Fruit fly (Drosophila melanogaster): ENCODE results near the gene CG15042.

CG15042 gene

dm6 chrX:18546785-18547184 lies 18.7 kb upstream of the CG15042 start (continued):
- TF ChIP-seq prd (optimal IDR thresholded peaks at IDR 0.05) (no peak), prd (GFP tag; IDR thresholded peaks at IDR 0.05) (peak; percentile 86), Nf-YA (GFP tag; IDR thresholded peaks at IDR 0.05) (peak; percentile 79), CG4730 (GFP tag; IDR thresholded peaks at IDR 0.05) (peak; percentile 85), dpn (GFP tag; optimal IDR thresholded peaks at IDR 0.05) (peak; percentile 83 to 84), CG17829 (tag; optimal IDR thresholded peaks at IDR 0.05) (peak; percentile 64), CG34422 (GFP tag; IDR thresholded peaks at IDR 0.05) (peak; percentile 79), psq (GFP tag; optimal IDR thresholded peaks at IDR 0.05) (no peak), CG12299 (tag; optimal IDR thresholded peaks at IDR 0.05) (peak; percentile 65), CG7745 (tag; optimal IDR thresholded peaks at IDR 0.05) (no peak), CG12769 (tag; optimal IDR thresholded peaks at IDR 0.05) (peak; percentile 87), br (optimal IDR thresholded peaks at IDR 0.05) (no peak), Hr51 (GFP tag; optimal IDR thresholded peaks at IDR 0.05) (peak; percentile 46 to 88), CG2116 (GFP tag; optimal IDR thresholded peaks at IDR 0.05) (no peak), Eip74EF (GFP tag; optimal IDR thresholded peaks at IDR 0.05) (peak in 1 of 2 experiments; percentile 54), insv (GFP tag; optimal IDR thresholded peaks at IDR 0.05) (no peak), CG6683 (GFP tag; optimal IDR thresholded peaks at IDR 0.05) (no peak), CG14050 (GFP tag; IDR thresholded peaks at IDR 0.05) (peak; percentile 70), ci (GFP tag; IDR thresholded peaks at IDR 0.05) (peak; percentile 84), MESR4 (GFP tag; optimal IDR thresholded peaks at IDR 0.05) (no peak), dimm (GFP tag; IDR thresholded peaks at IDR 0.05) (no peak), wek (GFP tag; optimal IDR thresholded peaks at IDR 0.05) (peak; percentile 41), vvl (GFP tag; IDR thresholded peaks at IDR 0.05) (peak; percentile 85), h (optimal IDR thresholded peaks at IDR 0.05) (no peak), CG10431 (GFP tag; optimal IDR thresholded peaks at IDR 0.05) (no peak), Meics (GFP tag; optimal IDR thresholded peaks at IDR 0.05) (peak; percentile 78), oc (tag; optimal IDR thresholded peaks at IDR 0.05) (peak; percentile 72), CG12744 (GFP tag; optimal IDR thresholded peaks at IDR 0.05) (peak; percentile 58), Sry-β (GFP tag; optimal IDR thresholded peaks at IDR 0.05) (no peak), HLH54F (GFP tag; optimal IDR thresholded peaks at IDR 0.05) (peak; percentile 77), unpg (GFP tag; optimal IDR thresholded peaks at IDR 0.05) (peak; percentile 82), hbn (GFP tag; IDR thresholded peaks at IDR 0.05; ENCODE audit: partially characterized antibody) (no peak), CG12659 (GFP tag; optimal IDR thresholded peaks at IDR 0.05) (peak; percentile 70), CG15514 (GFP tag; optimal IDR thresholded peaks at IDR 0.05) (peak; percentile 59), CG11560 (tag; IDR thresholded peaks at IDR 0.05) (peak; percentile 77; the same call in 2 of the 3 replicates), cwo (GFP tag; optimal IDR thresholded peaks at IDR 0.05) (peak; percentile 71), ATbp (GFP tag; optimal IDR thresholded peaks at IDR 0.05) (peak; percentile 57), jumu (GFP tag; optimal IDR thresholded peaks at IDR 0.05) (peak; percentile 70), CG14860 (GFP tag; IDR thresholded peaks at IDR 0.05; ENCODE audit: partially characterized antibody) (no peak), CG15073 (GFP tag; optimal IDR thresholded peaks at IDR 0.05) (no peak), CkIIα-i1 (GFP tag; IDR thresholded peaks at IDR 0.05) (0 out of 2 replicates have a peak, but pooled peaks have one; percentile 24), run (tag; optimal IDR thresholded peaks at IDR 0.05) (peak; percentile 53), Atf-2 (GFP tag; optimal IDR thresholded peaks at IDR 0.05) (peak; percentile 68), E2f1 (GFP tag; IDR thresholded peaks at IDR 0.05) (peak; percentile 88), CG2712 (tag; optimal IDR thresholded peaks at IDR 0.05) (peak; percentile 78), slbo (GFP tag; IDR thresholded peaks at IDR 0.05) (peak; percentile 90), CHES-1-like (GFP tag; optimal IDR thresholded peaks at IDR 0.05) (peak; percentile 54), Ptx1 (GFP tag; IDR thresholded peaks at IDR 0.05) (peak; percentile 87), Med (GFP tag) (peak; percentile 97), Optix (GFP tag; IDR thresholded peaks at IDR 0.05) (peak; percentile 51; the same call in 1 of the 3 replicates), CG30020 (tag; optimal IDR thresholded peaks at IDR 0.05) (no peak)
